Worm (Caenorhabditis elegans) whole organism, L4/young adult: ENCODE measurements around the gene lipl-4.

Experiments used
- W03F9.2 ChIP-seq: fragments of 150-350 bp; optimal IDR thresholded peaks from 2 replicates; lab custom pipeline; 2014; ENCODE audit warnings: missing biosample characterization, missing genetic modification characterization
- him-1 ChIP-seq: sonication (generic microtip); optimal IDR thresholded peaks from 2 replicates; lab custom pipeline; 2016; ENCODE audit warnings: missing genotype, missing genetic modification reagents, missing genetic modification characterization, missing compliant biosample characterization

ce11 chrV:6517305-6518224 lies 32.4 kb upstream of the lipl-4 start:
- no peak for TF ChIP-seq him-1 (tag; lab: Kevin White, UChicago)
- TF ChIP-seq W03F9.2 (tag; lab: Kevin White, UChicago) = no peak
